Worm (Caenorhabditis elegans): Measurements from ENCODE around the gene C34F11.1.

DNA sequence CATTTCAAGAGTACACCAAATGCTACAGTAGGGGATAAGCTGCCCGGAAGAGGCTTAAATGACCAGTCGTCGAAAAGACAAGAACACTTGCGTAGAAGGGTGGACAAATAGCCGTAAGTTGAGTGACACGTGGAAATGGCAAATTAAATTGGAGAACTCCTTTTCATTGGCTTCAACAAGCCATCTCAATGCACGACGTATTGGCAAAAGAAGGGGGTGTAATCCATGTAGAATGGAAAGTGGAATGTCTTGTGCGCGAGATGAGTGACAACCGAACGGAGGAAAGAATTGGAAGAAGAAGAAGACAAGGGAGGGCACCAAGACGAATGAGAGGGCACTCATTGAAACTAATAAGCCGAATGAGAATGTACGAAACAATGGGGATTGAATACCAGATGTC is 15.9 kb downstream of the C34F11.1 start:
- TF ChIP-seq ama-1 (optimal IDR thresholded peaks at IDR 0.05) (no peak), ama-1 (GFP tag; optimal IDR thresholded peaks at IDR 0.05) (no peak), attf-3 (GFP tag; conservative IDR thresholded peaks at IDR 0.05) (no peak), somi-1 (GFP tag; optimal IDR thresholded peaks at IDR 0.05) (no peak), nhr-27 (tag; optimal IDR thresholded peaks at IDR 0.05) (no peak), F22D6.2 (tag; optimal IDR thresholded peaks at IDR 0.05) (no peak), lin-35 (GFP tag; optimal IDR thresholded peaks at IDR 0.05) (no peak), B0035.1 (tag; optimal IDR thresholded peaks at IDR 0.05) (no peak), him-1 (tag; optimal IDR thresholded peaks at IDR 0.05) (no peak)

Data from whole organism, young adult.